Worm (Caenorhabditis elegans): Measurements from ENCODE around the gene F27B3.8.
A peak's percentile ranks its signal among the peaks of the same experiment; 100 is the strongest.

F27B3.8 gene

ce11 chrIII:6610522-6610921, 31.0 kb downstream of the F27B3.8 start, which contains the start of gene srh-40:
Gene srh-40 (plus strand): TSS chrIII:6610822.
- TF ChIP-seq ets-5 (GFP tag; IDR thresholded peaks at IDR 0.05) (no peak), hlh-4 (tag; optimal IDR thresholded peaks at IDR 0.05) (peak; percentile 43), unc-30 (tag; optimal IDR thresholded peaks at IDR 0.05) (no peak), lsy-2 (tag; optimal IDR thresholded peaks at IDR 0.05) (no peak), aly-2 (tag; optimal IDR thresholded peaks at IDR 0.05) (no peak), ceh-90 (tag; optimal IDR thresholded peaks at IDR 0.05) (no peak)

ce11 chrIII:6612282-6612681, 32.8 kb downstream of the F27B3.8 start, which contains the start of gene ctsa-4.2:
Gene ctsa-4.2 (plus strand): TSS chrIII:6612528.
- TF ChIP-seq ceh-90 (tag; optimal IDR thresholded peaks at IDR 0.05) (no peak), lin-35 (GFP tag; optimal IDR thresholded peaks at IDR 0.05) (peak in 1 of 2 experiments; percentile 16), nhr-12 (tag; optimal IDR thresholded peaks at IDR 0.05) (no peak), ceh-82 (tag; optimal IDR thresholded peaks at IDR 0.05) (no peak), dsc-1 (tag; optimal IDR thresholded peaks at IDR 0.05) (no peak), irx-1 (tag; optimal IDR thresholded peaks at IDR 0.05) (no peak), grh-1 (GFP tag; IDR thresholded peaks at IDR 0.05) (no peak), nhr-19 (GFP tag; conservative IDR thresholded peaks at IDR 0.05) (no peak), ztf-11 (tag; optimal IDR thresholded peaks at IDR 0.05) (no peak), elt-2 (tag; optimal IDR thresholded peaks at IDR 0.05) (peak; percentile 38), tbx-2 (tag; optimal IDR thresholded peaks at IDR 0.05) (no peak), efl-1 (optimal IDR thresholded peaks at IDR 0.05) (no peak), efl-1 (GFP tag; optimal IDR thresholded peaks at IDR 0.05 in 1 of 2) (peak in 1 of 2 experiments; percentile 76), vab-15 (tag; optimal IDR thresholded peaks at IDR 0.05) (no peak)

- TF ChIP-seq ceh-63 (GFP tag; optimal IDR thresholded peaks at IDR 0.05), result no peak
- TF ChIP-seq Y116A8C.19 (tag; optimal IDR thresholded peaks at IDR 0.05; ENCODE audit: borderline replicate concordance), result no peak
- peak; percentile 23 for TF ChIP-seq skn-1 (tag; optimal IDR thresholded peaks at IDR 0.05)
- TF ChIP-seq hlh-4 (tag; optimal IDR thresholded peaks at IDR 0.05), result no peak
- peak; percentile 34 for TF ChIP-seq blmp-1 (tag; optimal IDR thresholded peaks at IDR 0.05)
- TF ChIP-seq nhr-77 (tag; optimal IDR thresholded peaks at IDR 0.05), result peak; percentile 24
- peak; percentile 30 for TF ChIP-seq tbx-2 (tag; optimal IDR thresholded peaks at IDR 0.05)
- no peak for TF ChIP-seq ets-5 (GFP tag; IDR thresholded peaks at IDR 0.05)
- no peak for TF ChIP-seq egl-27 (tag; optimal IDR thresholded peaks at IDR 0.05)
- TF ChIP-seq tlp-1 (tag; optimal IDR thresholded peaks at IDR 0.05), result no peak
- no peak for TF ChIP-seq hpl-2 (GFP tag; optimal IDR thresholded peaks at IDR 0.05)
- TF ChIP-seq ceh-88 (GFP tag; IDR thresholded peaks at IDR 0.05), result no peak
- no peak for TF ChIP-seq zip-4 (GFP tag; optimal IDR thresholded peaks at IDR 0.05)
- peak; percentile 79 for TF ChIP-seq nhr-19 (GFP tag; conservative IDR thresholded peaks at IDR 0.05)
- TF ChIP-seq fkh-10 (GFP tag; optimal IDR thresholded peaks at IDR 0.05), result no peak
- peak; percentile 36 for TF ChIP-seq lin-13 (GFP tag; optimal IDR thresholded peaks at IDR 0.05)
- TF ChIP-seq aly-2 (tag; optimal IDR thresholded peaks at IDR 0.05), result no peak
- no peak for TF ChIP-seq nhr-76 (tag; optimal IDR thresholded peaks at IDR 0.05)
- peak; percentile 64 for TF ChIP-seq nhr-71 (tag; optimal IDR thresholded peaks at IDR 0.05)
- no peak for TF ChIP-seq elt-2 (tag; optimal IDR thresholded peaks at IDR 0.05)
- TF ChIP-seq ceh-90 (tag; optimal IDR thresholded peaks at IDR 0.05), result no peak
- TF ChIP-seq unc-62 (GFP tag; optimal IDR thresholded peaks at IDR 0.05), result no peak
- TF ChIP-seq isw-1 (GFP tag; IDR thresholded peaks at IDR 0.05), result no peak
- TF ChIP-seq ztf-4 (tag; optimal IDR thresholded peaks at IDR 0.05), result no peak
- no peak for TF ChIP-seq fos-1 (tag; optimal IDR thresholded peaks at IDR 0.05)
- TF ChIP-seq ama-1 (optimal IDR thresholded peaks at IDR 0.05), result no peak
- peak; percentile 6 to 22 (median 16) for TF ChIP-seq ceh-82 (tag; optimal IDR thresholded peaks at IDR 0.05)
- peak; percentile 63 for TF ChIP-seq nhr-47 (tag; optimal IDR thresholded peaks at IDR 0.05)
- peak; percentile 66 for TF ChIP-seq mep-1 (tag; optimal IDR thresholded peaks at IDR 0.05)
- TF ChIP-seq ces-1 (GFP tag; optimal IDR thresholded peaks at IDR 0.05), result no peak
- TF ChIP-seq jun-1 (tag; optimal IDR thresholded peaks at IDR 0.05), result no peak
- TF ChIP-seq mef-2 (tag; optimal IDR thresholded peaks at IDR 0.05), result no peak
- TF ChIP-seq C04F5.9 (tag; optimal IDR thresholded peaks at IDR 0.05), result no peak
- TF ChIP-seq egl-13 (tag; optimal IDR thresholded peaks at IDR 0.05), result no peak
- no peak for TF ChIP-seq hlh-17 (GFP tag; optimal IDR thresholded peaks at IDR 0.05; ENCODE audit: borderline replicate concordance)
- TF ChIP-seq nhr-11 (tag; optimal IDR thresholded peaks at IDR 0.05), result no peak
- TF ChIP-seq rnt-1 (tag; optimal IDR thresholded peaks at IDR 0.05), result peak; percentile 61
- TF ChIP-seq irx-1 (tag; optimal IDR thresholded peaks at IDR 0.05), result peak; percentile 4
- TF ChIP-seq mab-9 (GFP tag; IDR thresholded peaks at IDR 0.05), result no peak
These were observed 35.6 kb downstream of the F27B3.8 start, which contains the start of gene cmtr-2 for ce11 chrIII:6615064-6615463. Gene cmtr-2 (plus strand): TSS chrIII:6615414.
